Fruit fly (Drosophila melanogaster): Measurements from ENCODE around the gene CG17560.

Gene CG17560

DNA sequence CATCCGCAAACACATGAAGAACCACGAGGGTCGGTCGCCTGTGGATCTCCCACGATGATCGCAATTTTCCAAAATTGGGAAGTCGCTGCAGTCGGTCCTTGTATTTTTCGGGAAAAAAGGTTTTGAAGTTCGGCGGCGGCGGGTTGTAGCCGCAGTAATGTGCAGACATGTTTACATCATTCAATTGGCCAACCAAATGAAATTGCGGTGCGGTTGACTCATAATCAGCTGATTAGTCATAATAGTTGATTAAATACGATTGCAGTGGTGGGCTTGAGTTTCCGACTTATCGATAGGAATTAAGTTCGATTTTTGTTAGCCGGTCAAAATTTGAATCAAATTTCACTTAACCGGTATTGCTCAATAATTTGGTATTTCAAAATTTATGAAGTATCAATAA is 34.3 kb downstream of the CG17560 start, which contains the start of gene CG14907 (continued):
- TF ChIP-seq gro (GFP tag; optimal IDR thresholded peaks at IDR 0.05), result no peak
- no peak for TF ChIP-seq Stat92E (GFP tag; optimal IDR thresholded peaks at IDR 0.05)
- no peak for TF ChIP-seq Sox100B (GFP tag; optimal IDR thresholded peaks at IDR 0.05)
- TF ChIP-seq CG3163 (GFP tag; optimal IDR thresholded peaks at IDR 0.05), result no peak
- TF ChIP-seq Abd-B (GFP tag; optimal IDR thresholded peaks at IDR 0.05), result no peak
- no peak for TF ChIP-seq tx (GFP tag; optimal IDR thresholded peaks at IDR 0.05)
- no peak for TF ChIP-seq CG13775 (GFP tag; optimal IDR thresholded peaks at IDR 0.05)
- peak; percentile 8 for TF ChIP-seq NfI (GFP tag; optimal IDR thresholded peaks at IDR 0.05)
- TF ChIP-seq cwo (GFP tag; optimal IDR thresholded peaks at IDR 0.05), result no peak
- no peak for TF ChIP-seq Elba2 (GFP tag; optimal IDR thresholded peaks at IDR 0.05)
- TF ChIP-seq Dek (tag; optimal IDR thresholded peaks at IDR 0.05), result no peak
- TF ChIP-seq CG1024 (GFP tag; IDR thresholded peaks at IDR 0.05), result no peak
- no peak for TF ChIP-seq CTCF (GFP tag; optimal IDR thresholded peaks at IDR 0.05)
- 0 out of 3 replicates have a peak, but pooled peaks have one; percentile 16 for TF ChIP-seq Dbx (GFP tag; IDR thresholded peaks at IDR 0.05)
- TF ChIP-seq hth (optimal IDR thresholded peaks at IDR 0.05), result no peak
- TF ChIP-seq CkIIα-i1 (GFP tag; IDR thresholded peaks at IDR 0.05), result no peak
- TF ChIP-seq CG15514 (GFP tag; optimal IDR thresholded peaks at IDR 0.05), result peak; percentile 47
- TF ChIP-seq Oli (tag; optimal IDR thresholded peaks at IDR 0.05), result no peak
- TF ChIP-seq B-H1 (GFP tag; IDR thresholded peaks at IDR 0.05), result no peak
- no peak for TF ChIP-seq Dip2 (GFP tag; IDR thresholded peaks at IDR 0.05)
- TF ChIP-seq Bdp1 (GFP tag; optimal IDR thresholded peaks at IDR 0.05), result no peak
- TF ChIP-seq Antp (GFP tag; optimal IDR thresholded peaks at IDR 0.05), result no peak
- TF ChIP-seq Poxn (GFP tag; IDR thresholded peaks at IDR 0.05), result no peak
- TF ChIP-seq CrebB (tag; optimal IDR thresholded peaks at IDR 0.05), result peak; percentile 20
- TF ChIP-seq bcd (GFP tag; optimal IDR thresholded peaks at IDR 0.05), result no peak
- no peak for TF ChIP-seq CG16815 (GFP tag; optimal IDR thresholded peaks at IDR 0.05)
- no peak for TF ChIP-seq dimm (GFP tag; IDR thresholded peaks at IDR 0.05)
- no peak for TF ChIP-seq ttk (GFP tag; IDR thresholded peaks at IDR 0.05)
- TF ChIP-seq CG6765 (GFP tag; optimal IDR thresholded peaks at IDR 0.05), result no peak
- 0 out of 2 replicates have a peak, but pooled peaks have one; percentile 14 for TF ChIP-seq Nf-YA (GFP tag; IDR thresholded peaks at IDR 0.05)
- no peak for TF ChIP-seq Jarid2 (GFP tag; optimal IDR thresholded peaks at IDR 0.05)
- TF ChIP-seq sisA (GFP tag; IDR thresholded peaks at IDR 0.05), result no peak
- no peak for TF ChIP-seq CG31388 (GFP tag; optimal IDR thresholded peaks at IDR 0.05)
- TF ChIP-seq prd (optimal IDR thresholded peaks at IDR 0.05), result no peak
- no peak for TF ChIP-seq prd (GFP tag; IDR thresholded peaks at IDR 0.05)
- peak; percentile 34; the same call in 1 of the 3 replicates for TF ChIP-seq vnd (GFP tag; IDR thresholded peaks at IDR 0.05; ENCODE audit: partially characterized antibody)
- TF ChIP-seq Fer2 (tag; optimal IDR thresholded peaks at IDR 0.05), result no peak
- TF ChIP-seq sd (tag; optimal IDR thresholded peaks at IDR 0.05), result no peak
- TF ChIP-seq CG11398 (GFP tag; optimal IDR thresholded peaks at IDR 0.05), result no peak
- TF ChIP-seq CG18262 (tag; optimal IDR thresholded peaks at IDR 0.05), result no peak
- no peak for TF ChIP-seq CG4730 (GFP tag; IDR thresholded peaks at IDR 0.05)
- TF ChIP-seq Bgb (GFP tag; IDR thresholded peaks at IDR 0.05; ENCODE audit: partially characterized antibody), result peak; percentile 71; the same call in 1 of the 2 replicates
- no peak for TF ChIP-seq CG8281 (tag; optimal IDR thresholded peaks at IDR 0.05)
- TF ChIP-seq CG2889 (GFP tag; IDR thresholded peaks at IDR 0.05), result no peak
- no peak for TF ChIP-seq CG6254 (GFP tag; optimal IDR thresholded peaks at IDR 0.05)
- TF ChIP-seq unpg (GFP tag; optimal IDR thresholded peaks at IDR 0.05), result no peak
- no peak for TF ChIP-seq wdn (GFP tag; IDR thresholded peaks at IDR 0.05)
- TF ChIP-seq so (GFP tag; IDR thresholded peaks at IDR 0.05), result no peak
- TF ChIP-seq Mad (GFP tag; optimal IDR thresholded peaks at IDR 0.05), result no peak
- no peak for TF ChIP-seq CG17568 (GFP tag; optimal IDR thresholded peaks at IDR 0.05)
- no peak for TF ChIP-seq corto (GFP tag; optimal IDR thresholded peaks at IDR 0.05)
- no peak for TF ChIP-seq CG8765 (GFP tag; IDR thresholded peaks at IDR 0.05)
- TF ChIP-seq gfzf (GFP tag; optimal IDR thresholded peaks at IDR 0.05), result no peak
